Worm (Caenorhabditis elegans): Measurements from ENCODE around the gene F42A6.2.
"Not testable (repeated sequence)": the region's sequence is repeated elsewhere in the genome, so short reads cannot be mapped to it uniquely, and the experiment has no call there.

DNA sequence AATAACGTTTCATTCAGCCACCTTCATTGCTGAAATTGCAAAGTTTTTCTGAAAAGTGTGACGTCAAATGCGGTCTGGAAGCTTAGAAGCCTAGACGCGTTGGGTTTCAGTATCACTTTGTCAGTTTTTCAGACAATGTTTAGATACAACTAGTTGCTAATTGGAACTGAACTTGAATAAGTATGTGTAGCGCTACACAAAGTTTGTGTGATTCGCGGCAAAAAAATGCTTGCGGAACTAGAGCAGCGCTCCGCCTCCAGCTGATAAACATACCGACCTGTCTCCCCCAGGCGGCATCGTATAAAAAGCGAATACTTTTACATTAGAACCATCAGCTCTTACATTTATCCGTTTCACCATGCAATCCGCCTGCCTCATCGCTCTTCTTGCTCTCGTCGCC is 39.2 kb upstream of the F42A6.2 start, which contains the start of gene W08E12.4:
- not testable (repeated sequence) for TF ChIP-seq ama-1 (optimal IDR thresholded peaks at IDR 0.05); hmg-4 (GFP tag; optimal IDR thresholded peaks at IDR 0.05)

All from whole organism, early embryonic.